Worm (Caenorhabditis elegans): ENCODE data around the gene F37C12.10.

ce11 chrIII:7167568-7167937, 20.6 kb downstream of the F37C12.10 start, which contains the start of gene acs-4:
- no peak for TF ChIP-seq dao-5 (tag; optimal IDR thresholded peaks at IDR 0.05)
- TF ChIP-seq W03F9.2 (tag; optimal IDR thresholded peaks at IDR 0.05): no peak

Data from whole organism, L4/young adult.